Fruit fly (Drosophila melanogaster): ENCODE measurements around the gene rtet.
A peak's percentile ranks its signal among the peaks of the same experiment; 100 is the strongest.

The rtet gene

DNA sequence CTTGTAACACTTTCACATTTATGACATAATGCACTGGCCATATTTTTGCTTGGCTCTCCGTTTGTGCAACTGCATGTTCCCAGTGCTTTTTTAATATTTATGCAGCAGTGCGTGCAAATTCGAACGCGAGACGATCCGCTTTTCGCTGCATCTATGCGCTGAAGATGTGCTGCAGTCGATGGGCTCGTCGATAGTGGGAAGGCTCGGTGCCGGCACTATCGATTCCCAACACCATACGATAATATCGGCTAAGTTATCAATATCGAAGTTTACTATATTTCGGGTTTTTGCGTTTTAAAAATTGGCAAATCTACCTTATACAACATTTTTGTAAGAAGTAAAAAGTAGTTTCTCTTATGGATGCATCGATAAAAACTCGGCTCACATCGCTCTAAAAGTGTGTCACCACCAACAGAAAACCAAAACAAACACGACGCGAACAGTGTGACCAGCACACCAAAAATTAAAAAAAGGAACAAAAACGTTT lies 10.6 kb upstream of the rtet start, which contains the start of gene RhoGAP93B (continued):
- peak; percentile 67 for TF ChIP-seq Dek (tag; optimal IDR thresholded peaks at IDR 0.05)
- TF ChIP-seq Ets65A (GFP tag) = peak; percentile 99
- no peak for TF ChIP-seq CG43689 (GFP tag; IDR thresholded peaks at IDR 0.05)
- peak; percentile 85 for TF ChIP-seq zfh1 (GFP tag; IDR thresholded peaks at IDR 0.05)
- TF ChIP-seq Bgb (GFP tag; IDR thresholded peaks at IDR 0.05; ENCODE audit: partially characterized antibody) = peak; percentile 100
- peak; percentile 71 for TF ChIP-seq cwo (GFP tag; optimal IDR thresholded peaks at IDR 0.05)
- peak; percentile 94 for TF ChIP-seq CG34422 (GFP tag; IDR thresholded peaks at IDR 0.05)
- no peak for TF ChIP-seq org-1 (GFP tag; optimal IDR thresholded peaks at IDR 0.05)
- 0 out of 2 replicates have a peak, but pooled peaks have one; percentile 5 for TF ChIP-seq CG4360 (GFP tag; IDR thresholded peaks at IDR 0.05)
- TF ChIP-seq ash1 (GFP tag; optimal IDR thresholded peaks at IDR 0.05) = no peak
- TF ChIP-seq Drgx (GFP tag; IDR thresholded peaks at IDR 0.05) = peak; percentile 82
- TF ChIP-seq CG15601 (tag; optimal IDR thresholded peaks at IDR 0.05) = peak; percentile 78
- TF ChIP-seq CG34376 (GFP tag; optimal IDR thresholded peaks at IDR 0.05) = peak; percentile 80
- TF ChIP-seq Hey (tag; optimal IDR thresholded peaks at IDR 0.05) = peak; percentile 2
- TF ChIP-seq CG11398 (GFP tag; optimal IDR thresholded peaks at IDR 0.05) = peak; percentile 83
- peak; percentile 86 for TF ChIP-seq CG17359 (tag; optimal IDR thresholded peaks at IDR 0.05)
- peak; percentile 17 for TF ChIP-seq Sry-β (GFP tag; optimal IDR thresholded peaks at IDR 0.05)
- TF ChIP-seq CG2678 (tag; optimal IDR thresholded peaks at IDR 0.05) = no peak
- peak; percentile 92 for TF ChIP-seq HmgZ (tag; optimal IDR thresholded peaks at IDR 0.05)
- TF ChIP-seq tin (GFP tag; optimal IDR thresholded peaks at IDR 0.05) = peak; percentile 78
- peak; percentile 100 for TF ChIP-seq amos (GFP tag; IDR thresholded peaks at IDR 0.05; ENCODE audit: partially characterized antibody)
- peak; percentile 91 for TF ChIP-seq Ptx1 (GFP tag; IDR thresholded peaks at IDR 0.05)
- TF ChIP-seq fd96Cb (tag; optimal IDR thresholded peaks at IDR 0.05) = peak; percentile 77
- peak; percentile 26 for TF ChIP-seq CG10462 (GFP tag; optimal IDR thresholded peaks at IDR 0.05)
- peak; percentile 92 for TF ChIP-seq Dip3 (GFP tag; optimal IDR thresholded peaks at IDR 0.05)
- TF ChIP-seq Blimp-1 (GFP tag; optimal IDR thresholded peaks at IDR 0.05) = peak; percentile 83
- TF ChIP-seq Fer1 (GFP tag; optimal IDR thresholded peaks at IDR 0.05) = peak; percentile 88
- peak; percentile 75 for TF ChIP-seq wor (GFP tag; IDR thresholded peaks at IDR 0.05)
- TF ChIP-seq CG9876 (GFP tag; optimal IDR thresholded peaks at IDR 0.05) = peak; percentile 85
- TF ChIP-seq Sox100B (GFP tag; optimal IDR thresholded peaks at IDR 0.05) = no peak
- peak; percentile 94 for TF ChIP-seq CG14014 (GFP tag; IDR thresholded peaks at IDR 0.05)
- peak; percentile 35 for TF ChIP-seq CG6765 (GFP tag; optimal IDR thresholded peaks at IDR 0.05)
- peak; percentile 90 for TF ChIP-seq dm (GFP tag; optimal IDR thresholded peaks at IDR 0.05)
- peak; percentile 37 for TF ChIP-seq TFAM (GFP tag; optimal IDR thresholded peaks at IDR 0.05)
- peak; percentile 92 for TF ChIP-seq CG14441 (GFP tag; IDR thresholded peaks at IDR 0.05)
- peak; percentile 84 for TF ChIP-seq pum (GFP tag; optimal IDR thresholded peaks at IDR 0.05)
- peak; percentile 9 for TF ChIP-seq odd (GFP tag; optimal IDR thresholded peaks at IDR 0.05)
- no peak for TF ChIP-seq disco-r (GFP tag; optimal IDR thresholded peaks at IDR 0.05)
- TF ChIP-seq dati (GFP tag; IDR thresholded peaks at IDR 0.05) = peak; percentile 52; the same call in 1 of the 2 replicates
- TF ChIP-seq crol (GFP tag; IDR thresholded peaks at IDR 0.05) = peak; percentile 39; the same call in 1 of the 2 replicates
- no peak for TF ChIP-seq CG31388 (GFP tag; optimal IDR thresholded peaks at IDR 0.05)
- TF ChIP-seq Gsc (GFP tag; IDR thresholded peaks at IDR 0.05) = 0 out of 2 replicates have a peak, but pooled peaks have one; percentile 28
- peak; percentile 35 for TF ChIP-seq tup (GFP tag; optimal IDR thresholded peaks at IDR 0.05)
- peak; percentile 26 for TF ChIP-seq CG8281 (tag; optimal IDR thresholded peaks at IDR 0.05)
- TF ChIP-seq ham (GFP tag; IDR thresholded peaks at IDR 0.05) = no peak
- TF ChIP-seq usp (GFP tag; optimal IDR thresholded peaks at IDR 0.05) = no peak
- peak; percentile 99 for TF ChIP-seq CG9932 (GFP tag; IDR thresholded peaks at IDR 0.05)
- peak; percentile 43 for TF ChIP-seq CG17912 (GFP tag; optimal IDR thresholded peaks at IDR 0.05)
- no peak for TF ChIP-seq CG4707 (GFP tag; optimal IDR thresholded peaks at IDR 0.05)
- TF ChIP-seq gfzf (GFP tag; optimal IDR thresholded peaks at IDR 0.05) = peak; percentile 83
- peak; percentile 83 for TF ChIP-seq NC2β (GFP tag; optimal IDR thresholded peaks at IDR 0.05)
